Fruit fly (Drosophila melanogaster) whole organism: ENCODE data around the gene Cyp4c3.

Experiments used
- Dll ChIP-seq: fragments of >200 bp; optimal IDR thresholded peaks from 2 replicates; lab custom pipeline; 2017
- psq ChIP-seq: fragments of >200 bp; optimal IDR thresholded peaks from 2 replicates; lab custom pipeline; 2017

- no peak for TF ChIP-seq Dll (lab: Kevin White, UChicago)
- no peak for TF ChIP-seq psq (lab: Kevin White, UChicago)
These were observed 29.4 kb upstream of the Cyp4c3 start for dm6 chr3R:30864465-30864864.
